Worm (Caenorhabditis elegans) whole organism, young adult: Measurements from ENCODE around the gene T27A8.2.

Experiments
- hmg-20 ChIP-seq: fragments of 200-800 bp; sonication (Bioruptor generic); IDR thresholded peaks from 2 replicates; pipeline ENCODE4 v1.3.6; 2022; ENCODE audit warnings: missing genetic modification reagents, missing genetic modification characterization, missing compliant biosample characterization
- nhr-90 ChIP-seq: sonication (generic microtip); optimal IDR thresholded peaks from 2 replicates; lab custom pipeline; 2016; ENCODE audit warnings: missing genotype, mild to moderate bottlenecking, missing genetic modification characterization, missing compliant biosample characterization
- pha-4 ChIP-seq: fragments of 150-350 bp; sonication (generic microtip); optimal IDR thresholded peaks from 2 replicates; lab custom pipeline; 2014; ENCODE audit warnings: missing biosample characterization, missing genetic modification reagents, missing genetic modification characterization
- snpc-1.1 ChIP-seq: sonication (generic microtip); optimal IDR thresholded peaks from 2 replicates; lab custom pipeline; 2017; ENCODE audit warnings: missing genetic modification characterization, mild to moderate bottlenecking, missing compliant biosample characterization, antibody characterized with exemption, moderate library complexity, missing genotype, missing genetic modification reagents; ENCODE audit not compliant: insufficient read depth
- unc-62 ChIP-seq: fragments of 150-350 bp; optimal IDR thresholded peaks from 2 replicates; lab custom pipeline; 2014; ENCODE audit warnings: missing biosample characterization, missing genetic modification reagents, missing genetic modification characterization

ce11 chrX:16072595-16072994 is 13.8 kb upstream of the T27A8.2 start, which contains the start of gene col-187:
- TF ChIP-seq nhr-90 (tag; lab: Kevin White, UChicago) (no peak), unc-62 (GFP tag; lab: Kevin White, UChicago) (no peak), hmg-20 (no peak), snpc-1.1 (tag; lab: Kevin White, UChicago) (no peak), pha-4 (tag; lab: Kevin White, UChicago) (no peak)
